Fruit fly (Drosophila melanogaster): ENCODE results near the gene CG7824.

CG7824 gene

dm6 chr3R:29861432-29862249, 2.9 kb upstream of the CG7824 start, which contains the start of the genes CG15514 and RpS8 (continued):
- 0 out of 2 replicates have a peak, but pooled peaks have one; percentile 47 for TF ChIP-seq Oaz (GFP tag; IDR thresholded peaks at IDR 0.05)
- TF ChIP-seq Mes4 (GFP tag; optimal IDR thresholded peaks at IDR 0.05), result peak; percentile 78
- no peak for TF ChIP-seq pan (optimal IDR thresholded peaks at IDR 0.05)
- TF ChIP-seq pan (GFP tag; optimal IDR thresholded peaks at IDR 0.05 in 1 of 2, IDR thresholded peaks at IDR 0.05 in 1 of 2), result peak in 1 of 2 experiments; percentile 54
- no peak for TF ChIP-seq CG8281 (tag; optimal IDR thresholded peaks at IDR 0.05)
- peak; percentile 43 for TF ChIP-seq CG2120 (GFP tag; optimal IDR thresholded peaks at IDR 0.05)
- peak; percentile 41 for TF ChIP-seq schlank (tag; optimal IDR thresholded peaks at IDR 0.05)
- TF ChIP-seq lab (GFP tag; optimal IDR thresholded peaks at IDR 0.05), result peak; percentile 84
- TF ChIP-seq CG15601 (tag; optimal IDR thresholded peaks at IDR 0.05), result peak; percentile 71
- TF ChIP-seq ara (GFP tag; IDR thresholded peaks at IDR 0.05), result no peak; the same call in 1 of the 2 replicates
- peak; percentile 72 for TF ChIP-seq CG4328 (GFP tag; optimal IDR thresholded peaks at IDR 0.05)
- peak; percentile 58 for TF ChIP-seq CG3407 (GFP tag; optimal IDR thresholded peaks at IDR 0.05)
- TF ChIP-seq vvl (GFP tag; IDR thresholded peaks at IDR 0.05), result peak; percentile 55; the same call in 1 of the 2 replicates
- no peak for TF ChIP-seq sima (GFP tag; optimal IDR thresholded peaks at IDR 0.05)
- TF ChIP-seq CG6765 (GFP tag; optimal IDR thresholded peaks at IDR 0.05), result peak; percentile 69
- no peak for TF ChIP-seq psq (GFP tag; optimal IDR thresholded peaks at IDR 0.05)
- TF ChIP-seq CG12744 (GFP tag; optimal IDR thresholded peaks at IDR 0.05), result no peak
- peak; percentile 80 for TF ChIP-seq Hmr (GFP tag; optimal IDR thresholded peaks at IDR 0.05)
- peak; percentile 63 for TF ChIP-seq Blimp-1 (GFP tag; optimal IDR thresholded peaks at IDR 0.05)
- peak; percentile 36 for TF ChIP-seq ERR (GFP tag; optimal IDR thresholded peaks at IDR 0.05)
- no peak for TF ChIP-seq Tbp (GFP tag; optimal IDR thresholded peaks at IDR 0.05)
- peak; percentile 78 for TF ChIP-seq CG14710 (tag; optimal IDR thresholded peaks at IDR 0.05)
- TF ChIP-seq CG15479 (GFP tag; optimal IDR thresholded peaks at IDR 0.05), result no peak
- TF ChIP-seq BtbVII (GFP tag; optimal IDR thresholded peaks at IDR 0.05), result peak; percentile 45
- TF ChIP-seq CG17802 (tag; optimal IDR thresholded peaks at IDR 0.05), result peak; percentile 33
- TF ChIP-seq CTCF (GFP tag; optimal IDR thresholded peaks at IDR 0.05), result peak; percentile 3
- peak; percentile 29 for TF ChIP-seq az2 (GFP tag; optimal IDR thresholded peaks at IDR 0.05)
- no peak for TF ChIP-seq ttk (GFP tag; IDR thresholded peaks at IDR 0.05)
- TF ChIP-seq Chrac-16 (GFP tag; optimal IDR thresholded peaks at IDR 0.05), result no peak
- TF ChIP-seq CG13775 (GFP tag; optimal IDR thresholded peaks at IDR 0.05), result peak; percentile 67
- TF ChIP-seq CG18599 (GFP tag; optimal IDR thresholded peaks at IDR 0.05), result peak; percentile 81
- peak; percentile 51 for TF ChIP-seq CG10654 (GFP tag; optimal IDR thresholded peaks at IDR 0.05)
- TF ChIP-seq CG7786 (GFP tag; optimal IDR thresholded peaks at IDR 0.05), result no peak
- TF ChIP-seq D19A (tag; optimal IDR thresholded peaks at IDR 0.05), result peak; percentile 66
- TF ChIP-seq hbn (GFP tag; IDR thresholded peaks at IDR 0.05; ENCODE audit: partially characterized antibody), result no peak
- peak; percentile 76 for TF ChIP-seq CG6689 (GFP tag; IDR thresholded peaks at IDR 0.05)
- peak; percentile 75 for TF ChIP-seq ci (GFP tag; IDR thresholded peaks at IDR 0.05)
- peak; percentile 35 for TF ChIP-seq CG6254 (GFP tag; optimal IDR thresholded peaks at IDR 0.05)
- peak; percentile 1 for TF ChIP-seq NK7.1 (GFP tag; optimal IDR thresholded peaks at IDR 0.05)
- TF ChIP-seq CG17359 (tag; optimal IDR thresholded peaks at IDR 0.05), result peak; percentile 57
- TF ChIP-seq Sox102F (GFP tag; optimal IDR thresholded peaks at IDR 0.05), result peak; percentile 46
- TF ChIP-seq Drgx (GFP tag; IDR thresholded peaks at IDR 0.05), result no peak
- TF ChIP-seq run (tag; optimal IDR thresholded peaks at IDR 0.05), result peak; percentile 25
- no peak for TF ChIP-seq ab (GFP tag; optimal IDR thresholded peaks at IDR 0.05)
- peak; percentile 74 for TF ChIP-seq NfI (GFP tag; optimal IDR thresholded peaks at IDR 0.05)
- no peak for TF ChIP-seq HLH54F (GFP tag; optimal IDR thresholded peaks at IDR 0.05)
- TF ChIP-seq CG10267 (tag; optimal IDR thresholded peaks at IDR 0.05), result peak; percentile 75
- peak; percentile 21 for TF ChIP-seq CG4820 (GFP tag; optimal IDR thresholded peaks at IDR 0.05)
- TF ChIP-seq CG2199 (GFP tag; IDR thresholded peaks at IDR 0.05), result no peak
- peak; percentile 69 for TF ChIP-seq Lhr (GFP tag; optimal IDR thresholded peaks at IDR 0.05)
